Fruit fly (Drosophila melanogaster): Measurements from ENCODE around the gene CG42654.
A peak's percentile ranks its signal among the peaks of the same experiment; 100 is the strongest.

Gene CG42654

DNA sequence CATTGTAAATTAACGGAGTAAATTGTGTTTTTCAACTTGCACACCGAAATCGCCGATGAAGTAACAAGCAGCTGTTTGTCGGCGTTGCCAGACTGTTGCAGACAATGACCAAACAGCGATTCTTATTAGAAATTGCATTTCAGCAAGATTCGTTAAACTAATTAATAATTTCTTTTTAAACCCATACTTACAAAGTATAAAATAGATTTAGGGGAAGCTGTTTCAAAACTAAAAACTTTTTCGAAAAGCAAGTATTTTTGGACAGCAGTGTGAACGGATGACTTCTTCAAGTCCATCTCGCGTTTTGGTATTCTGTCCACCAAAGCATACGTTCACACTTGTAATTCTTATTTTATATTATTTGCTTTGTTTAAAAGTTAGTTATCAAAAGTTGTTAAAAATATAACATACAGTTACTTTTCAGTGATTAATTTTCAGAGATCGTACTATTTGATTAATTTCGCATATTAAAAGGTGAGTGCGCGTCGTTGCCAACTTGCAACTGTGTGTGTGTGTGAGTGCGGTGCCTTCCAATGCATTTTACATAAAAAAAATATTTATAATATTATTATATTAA, 25.8 kb downstream of the CG42654 start, which contains the start of the genes CG8004 and RhoGDI (continued):
- TF ChIP-seq CG33557 (GFP tag; optimal IDR thresholded peaks at IDR 0.05) (no peak), ham (GFP tag; IDR thresholded peaks at IDR 0.05) (no peak), pfk (GFP tag; optimal IDR thresholded peaks at IDR 0.05) (no peak), zen (tag; optimal IDR thresholded peaks at IDR 0.05) (peak; percentile 69), CG7786 (GFP tag; optimal IDR thresholded peaks at IDR 0.05) (peak; percentile 74), CG30431 (GFP tag; optimal IDR thresholded peaks at IDR 0.05) (no peak), CG11247 (GFP tag; IDR thresholded peaks at IDR 0.05) (peak; percentile 38; the same call in 1 of the 2 replicates), CG6813 (GFP tag; optimal IDR thresholded peaks at IDR 0.05) (no peak), Mrtf (GFP tag; IDR thresholded peaks at IDR 0.05) (no peak), sens (GFP tag) (peak; percentile 95), CG4617 (GFP tag; optimal IDR thresholded peaks at IDR 0.05; ENCODE audit: borderline replicate concordance) (peak; percentile 96), CG13287 (GFP tag; IDR thresholded peaks at IDR 0.05; ENCODE audit: partially characterized antibody) (peak; percentile 60; the same call in 1 of the 2 replicates), CG1647 (GFP tag; optimal IDR thresholded peaks at IDR 0.05) (peak; percentile 63), crol (GFP tag; IDR thresholded peaks at IDR 0.05) (no peak), CG12659 (GFP tag; optimal IDR thresholded peaks at IDR 0.05) (peak; percentile 77), CG7372 (GFP tag; IDR thresholded peaks at IDR 0.05) (no peak), CG3163 (GFP tag; optimal IDR thresholded peaks at IDR 0.05) (peak; percentile 11), CG3281 (GFP tag; optimal IDR thresholded peaks at IDR 0.05) (peak; percentile 48), sisA (GFP tag; IDR thresholded peaks at IDR 0.05) (no peak; the same call in none of the 2 replicates), grau (tag; optimal IDR thresholded peaks at IDR 0.05) (peak; percentile 72), BEAF-32 (GFP tag; optimal IDR thresholded peaks at IDR 0.05) (peak; percentile 53), Fer2 (tag; optimal IDR thresholded peaks at IDR 0.05) (peak; percentile 45), sug (tag; optimal IDR thresholded peaks at IDR 0.05) (peak; percentile 62), Lim3 (GFP tag; IDR thresholded peaks at IDR 0.05) (no peak), CG4404 (GFP tag; IDR thresholded peaks at IDR 0.05) (no peak), CG34422 (GFP tag; IDR thresholded peaks at IDR 0.05) (no peak), Opbp (GFP tag; IDR thresholded peaks at IDR 0.05; ENCODE audit: partially characterized antibody) (no peak), CG16813 (GFP tag; IDR thresholded peaks at IDR 0.05; ENCODE audit: partially characterized antibody) (no peak), Lpt (GFP tag; optimal IDR thresholded peaks at IDR 0.05) (no peak), bbx (GFP tag; IDR thresholded peaks at IDR 0.05; ENCODE audit: partially characterized antibody) (no peak), CG7987 (GFP tag; optimal IDR thresholded peaks at IDR 0.05) (no peak), Vsx1 (GFP tag; optimal IDR thresholded peaks at IDR 0.05) (no peak), Dll (GFP tag; IDR thresholded peaks at IDR 0.05; ENCODE audit: partially characterized antibody) (no peak; the same call in 3 of the 4 replicates), Rx (GFP tag; IDR thresholded peaks at IDR 0.05) (peak; percentile 56; the same call in 1 of the 2 replicates), aop (GFP tag; IDR thresholded peaks at IDR 0.05) (no peak), nerfin-1 (tag; optimal IDR thresholded peaks at IDR 0.05) (no peak), Bdp1 (GFP tag; optimal IDR thresholded peaks at IDR 0.05) (peak; percentile 54), sr (GFP tag; IDR thresholded peaks at IDR 0.05) (no peak), tx (GFP tag; optimal IDR thresholded peaks at IDR 0.05) (peak; percentile 60), zf30C (GFP tag; optimal IDR thresholded peaks at IDR 0.05) (no peak), NC2α (GFP tag; optimal IDR thresholded peaks at IDR 0.05) (no peak), Ptx1 (GFP tag; IDR thresholded peaks at IDR 0.05) (peak; percentile 62), CG5180 (GFP tag; optimal IDR thresholded peaks at IDR 0.05) (no peak), chinmo (GFP tag; IDR thresholded peaks at IDR 0.05; ENCODE audit: partially characterized antibody) (no peak), Poxn (GFP tag; IDR thresholded peaks at IDR 0.05) (no peak), run (tag; optimal IDR thresholded peaks at IDR 0.05) (no peak), trem (tag; optimal IDR thresholded peaks at IDR 0.05) (peak; percentile 90), CG4360 (GFP tag; IDR thresholded peaks at IDR 0.05) (0 out of 2 replicates have a peak, but pooled peaks have one; percentile 18), CG12071 (GFP tag; optimal IDR thresholded peaks at IDR 0.05) (no peak), Sry-δ (GFP tag; optimal IDR thresholded peaks at IDR 0.05) (peak; percentile 53)

All from whole organism, embryonic.